Fruit fly (Drosophila melanogaster): ENCODE measurements around the gene CG46468.

CG46468 gene

DNA sequence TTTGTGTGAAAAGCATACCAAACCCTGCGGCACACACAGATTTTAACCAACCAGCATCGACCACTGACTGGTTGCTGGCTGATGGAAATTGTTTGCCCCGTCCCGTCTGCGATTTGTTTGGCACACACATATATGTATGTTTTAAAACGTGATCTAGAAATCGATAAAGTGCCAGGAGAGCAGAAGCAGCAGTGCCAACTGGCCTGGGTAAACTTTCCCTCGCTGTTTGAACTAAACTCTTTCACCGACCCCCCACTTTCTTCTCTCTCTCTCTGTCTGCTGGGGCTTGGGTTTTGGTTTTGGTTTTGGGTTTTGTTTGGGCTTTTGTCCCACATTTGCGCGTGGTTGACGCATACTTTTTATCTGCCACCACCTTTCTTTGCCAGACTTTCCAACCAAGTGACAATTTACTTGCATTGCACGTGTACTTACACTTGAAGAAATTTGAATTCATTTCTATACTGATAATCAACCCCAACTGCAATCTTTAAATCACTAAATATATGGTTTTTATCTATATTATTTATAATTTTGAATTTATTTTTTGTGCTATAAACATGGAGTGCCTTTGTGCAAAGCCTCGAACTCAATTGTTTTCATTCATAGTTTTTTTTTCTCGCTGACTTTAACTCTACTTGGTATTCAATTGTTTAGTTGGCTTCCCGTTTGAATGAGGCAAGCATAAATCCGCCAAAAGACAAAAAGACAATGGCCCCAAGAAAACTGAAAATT, 59.7 kb downstream of the CG46468 start (continued):
- no peak for TF ChIP-seq schlank (tag; optimal IDR thresholded peaks at IDR 0.05)
- no peak for TF ChIP-seq B-H1 (GFP tag; IDR thresholded peaks at IDR 0.05)
- peak; percentile 26 for TF ChIP-seq HHEX (GFP tag; optimal IDR thresholded peaks at IDR 0.05)
- TF ChIP-seq Eip74EF (GFP tag; optimal IDR thresholded peaks at IDR 0.05): no peak
- no peak for TF ChIP-seq sc (optimal IDR thresholded peaks at IDR 0.05)
- TF ChIP-seq sc (GFP tag; optimal IDR thresholded peaks at IDR 0.05): no peak
- no peak for TF ChIP-seq Dp (GFP tag; optimal IDR thresholded peaks at IDR 0.05)
- TF ChIP-seq cg (GFP tag; optimal IDR thresholded peaks at IDR 0.05): no peak
- no peak for TF ChIP-seq H2.0 (GFP tag; IDR thresholded peaks at IDR 0.05)
- TF ChIP-seq CG13287 (GFP tag; IDR thresholded peaks at IDR 0.05; ENCODE audit: partially characterized antibody): no peak
- no peak for TF ChIP-seq CG5953 (GFP tag; IDR thresholded peaks at IDR 0.05)
- TF ChIP-seq salm (tag; optimal IDR thresholded peaks at IDR 0.05): no peak
- TF ChIP-seq sens (GFP tag): peak; percentile 57
- TF ChIP-seq cato (GFP tag; optimal IDR thresholded peaks at IDR 0.05; ENCODE audit: borderline replicate concordance): no peak
- TF ChIP-seq row (GFP tag; IDR thresholded peaks at IDR 0.05): no peak
- TF ChIP-seq prd (optimal IDR thresholded peaks at IDR 0.05): no peak
- TF ChIP-seq prd (GFP tag; IDR thresholded peaks at IDR 0.05): peak; percentile 35; the same call in 1 of the 3 replicates
- no peak for TF ChIP-seq pfk (GFP tag; optimal IDR thresholded peaks at IDR 0.05)
- TF ChIP-seq eve (GFP tag; optimal IDR thresholded peaks at IDR 0.05): peak in 1 of 2 experiments; percentile 16
- no peak for TF ChIP-seq Fer3 (tag; optimal IDR thresholded peaks at IDR 0.05)
- no peak for TF ChIP-seq repo (GFP tag; optimal IDR thresholded peaks at IDR 0.05)
- TF ChIP-seq Med (GFP tag): peak; percentile 42
- no peak for TF ChIP-seq hbn (GFP tag; IDR thresholded peaks at IDR 0.05; ENCODE audit: partially characterized antibody)
- no peak for TF ChIP-seq knrl (GFP tag; IDR thresholded peaks at IDR 0.05; ENCODE audit: partially characterized antibody)
- TF ChIP-seq btn (GFP tag; optimal IDR thresholded peaks at IDR 0.05): no peak
- no peak for TF ChIP-seq Oaz (GFP tag; IDR thresholded peaks at IDR 0.05)
- peak; percentile 37 for TF ChIP-seq CG11504 (tag; optimal IDR thresholded peaks at IDR 0.05)

dm6 chr2L:9502786-9503443, 62.3 kb downstream of the CG46468 start:
- TF ChIP-seq CG14441 (GFP tag; IDR thresholded peaks at IDR 0.05): peak; percentile 88
- peak; percentile 83 for TF ChIP-seq Rfx (GFP tag; IDR thresholded peaks at IDR 0.05)
- TF ChIP-seq sd (tag; optimal IDR thresholded peaks at IDR 0.05): peak; percentile 80
- no peak for TF ChIP-seq nerfin-1 (tag; optimal IDR thresholded peaks at IDR 0.05)
- peak; percentile 82 for TF ChIP-seq CG10366 (GFP tag; IDR thresholded peaks at IDR 0.05)
- no peak for TF ChIP-seq CG12236 (GFP tag; optimal IDR thresholded peaks at IDR 0.05)
- TF ChIP-seq CG17186 (GFP tag; optimal IDR thresholded peaks at IDR 0.05): no peak
- peak; percentile 49 for TF ChIP-seq ewg (GFP tag; optimal IDR thresholded peaks at IDR 0.05)
- TF ChIP-seq sens-2 (GFP tag; IDR thresholded peaks at IDR 0.05): peak; percentile 49
- no peak for TF ChIP-seq CG16779 (GFP tag; IDR thresholded peaks at IDR 0.05)
- peak; percentile 53; the same call in 1 of the 2 replicates for TF ChIP-seq MBD-R2 (GFP tag; IDR thresholded peaks at IDR 0.05)
- TF ChIP-seq Lpt (GFP tag; optimal IDR thresholded peaks at IDR 0.05): no peak
- TF ChIP-seq sna (GFP tag; IDR thresholded peaks at IDR 0.05; ENCODE audit: partially characterized antibody): no peak
- TF ChIP-seq ara (GFP tag; IDR thresholded peaks at IDR 0.05): peak; percentile 72
- TF ChIP-seq caup (GFP tag; optimal IDR thresholded peaks at IDR 0.05; ENCODE audit: severe bottlenecking): peak; percentile 35
- peak; percentile 44 for TF ChIP-seq HHEX (GFP tag; optimal IDR thresholded peaks at IDR 0.05)
- peak; percentile 40 for TF ChIP-seq cwo (GFP tag; optimal IDR thresholded peaks at IDR 0.05)
- TF ChIP-seq CG17829 (tag; optimal IDR thresholded peaks at IDR 0.05): peak; percentile 32
- peak; percentile 77 for TF ChIP-seq CG14014 (GFP tag; IDR thresholded peaks at IDR 0.05)
- no peak for TF ChIP-seq Nf-YC (tag; optimal IDR thresholded peaks at IDR 0.05)
- TF ChIP-seq Dek (tag; optimal IDR thresholded peaks at IDR 0.05): peak; percentile 66
- no peak for TF ChIP-seq CG4854 (GFP tag; optimal IDR thresholded peaks at IDR 0.05)
- TF ChIP-seq CG10274 (GFP tag; optimal IDR thresholded peaks at IDR 0.05): peak; percentile 26
